Worm (Caenorhabditis elegans) whole organism, L2 larva: ENCODE measurements around the gene R13H4.6.

ENCODE experiments used
- C34F6.9 ChIP-seq: fragments of 150-350 bp; optimal IDR thresholded peaks from 2 replicates; lab custom pipeline; 2014; ENCODE audit warnings: missing biosample characterization, missing genetic modification characterization
- R02D3.7 ChIP-seq: fragments of 150-350 bp; optimal IDR thresholded peaks from 2 replicates; lab custom pipeline; 2014; ENCODE audit warnings: missing biosample characterization, missing genetic modification characterization
- Y55F3AM.14 ChIP-seq: fragments of 200-800 bp; sonication (Bioruptor generic); optimal IDR thresholded peaks from 2 replicates; lab custom pipeline; 2018; ENCODE audit warnings: mild to moderate bottlenecking, missing genetic modification characterization, missing compliant biosample characterization
- ZK546.5 ChIP-seq: sonication (generic microtip); optimal IDR thresholded peaks from 2 replicates; lab custom pipeline; 2017; ENCODE audit warnings: missing biosample characterization, missing genetic modification characterization
- ama-1 ChIP-seq: fragments of 150-350 bp; optimal IDR thresholded peaks from 2 replicates; lab custom pipeline; 2018; ENCODE audit warnings: inconsistent platforms
- blmp-1 ChIP-seq: sonication (generic microtip); optimal IDR thresholded peaks from 2 replicates; lab custom pipeline; 2017; ENCODE audit warnings: missing genetic modification characterization, mild to moderate bottlenecking, missing compliant biosample characterization, antibody characterized with exemption, moderate library complexity; ENCODE audit not compliant: insufficient read depth
- ceh-16 ChIP-seq: fragments of 150-350 bp; optimal IDR thresholded peaks from 2 replicates; lab custom pipeline; 2014; ENCODE audit warnings: missing biosample characterization, missing genetic modification characterization
- ceh-82 ChIP-seq: fragments of 150-350 bp; optimal IDR thresholded peaks from 2 replicates; lab custom pipeline; 2014; ENCODE audit warnings: missing biosample characterization, missing genetic modification characterization
- crh-2 ChIP-seq: sonication (generic microtip); optimal IDR thresholded peaks from 2 replicates; lab custom pipeline; 2017; ENCODE audit warnings: missing biosample characterization, missing genetic modification characterization
- fos-1 ChIP-seq: fragments of 150-350 bp; optimal IDR thresholded peaks from 2 replicates; lab custom pipeline; 2014; ENCODE audit warnings: missing biosample characterization, missing genetic modification characterization
- gmeb-1 ChIP-seq: fragments of 150-350 bp; optimal IDR thresholded peaks from 2 replicates; lab custom pipeline; 2014; ENCODE audit warnings: missing biosample characterization, missing genetic modification characterization
- lin-11 ChIP-seq: fragments of 150-350 bp; sonication (generic microtip); optimal IDR thresholded peaks from 2 replicates; lab custom pipeline; 2014; ENCODE audit warnings: missing biosample characterization, missing genetic modification characterization, inconsistent platforms, mixed read lengths
- lsy-2 ChIP-seq, 2 experiments: fragments of 150-350 bp in 1 of 2; sonication (generic microtip) in 1 of 2; optimal IDR thresholded peaks; 2 replicates each; lab custom pipeline; 2014 to 2017; ENCODE audit warnings: missing biosample characterization in 2 of 2, missing genetic modification characterization in 2 of 2
- mab-5 ChIP-seq: fragments of 150-350 bp; optimal IDR thresholded peaks from 2 replicates; lab custom pipeline; 2014; ENCODE audit warnings: missing biosample characterization, missing genetic modification characterization
- mbf-1 ChIP-seq: sonication (generic microtip); optimal IDR thresholded peaks from 2 replicates; lab custom pipeline; 2017; ENCODE audit warnings: missing biosample characterization, missing genetic modification characterization
- mdl-1 ChIP-seq, 2 experiments: fragments of 150-350 bp in 1 of 2; sonication (generic microtip) in 1 of 2; optimal IDR thresholded peaks; 2 replicates each; lab custom pipeline; 2017; ENCODE audit warnings: missing biosample characterization in 2 of 2, missing genetic modification characterization in 2 of 2
- nhr-10 ChIP-seq: sonication (generic microtip); optimal IDR thresholded peaks from 2 replicates; lab custom pipeline; 2017; ENCODE audit warnings: missing biosample characterization, missing genetic modification characterization
- nhr-11 ChIP-seq: fragments of 150-350 bp; optimal IDR thresholded peaks from 2 replicates; lab custom pipeline; 2014; ENCODE audit warnings: missing biosample characterization, missing genetic modification characterization
- nhr-12 ChIP-seq: fragments of 150-350 bp; optimal IDR thresholded peaks from 2 replicates; lab custom pipeline; 2014; ENCODE audit warnings: missing biosample characterization, missing genetic modification characterization
- nhr-129 ChIP-seq: fragments of 150-350 bp; optimal IDR thresholded peaks from 2 replicates; lab custom pipeline; 2014; ENCODE audit warnings: missing biosample characterization, missing genetic modification characterization
- nhr-23 ChIP-seq: fragments of 150-350 bp; optimal IDR thresholded peaks from 2 replicates; lab custom pipeline; 2014; ENCODE audit warnings: missing biosample characterization, missing genetic modification reagents, missing genetic modification characterization
- nhr-25 ChIP-seq: fragments of 150-350 bp; sonication (generic microtip); optimal IDR thresholded peaks from 3 replicates; lab custom pipeline; 2014; ENCODE audit warnings: missing biosample characterization, missing genetic modification characterization
- nhr-6 ChIP-seq: fragments of 150-350 bp; optimal IDR thresholded peaks from 2 replicates; lab custom pipeline; 2014; ENCODE audit warnings: missing biosample characterization, missing genetic modification characterization
- nhr-77 ChIP-seq: fragments of 150-350 bp; optimal IDR thresholded peaks from 2 replicates; lab custom pipeline; 2014; ENCODE audit warnings: missing biosample characterization, missing genetic modification characterization
- peb-1 ChIP-seq: fragments of 150-350 bp; optimal IDR thresholded peaks from 2 replicates; lab custom pipeline; 2014; ENCODE audit warnings: missing biosample characterization, missing genetic modification characterization
- skn-1 ChIP-seq: sonication (generic microtip); optimal IDR thresholded peaks from 2 replicates; lab custom pipeline; 2017; ENCODE audit warnings: missing biosample characterization, missing genetic modification characterization
- sma-3 ChIP-seq: sonication (generic microtip); optimal IDR thresholded peaks from 2 replicates; lab custom pipeline; 2016; ENCODE audit warnings: missing genetic modification reagents, missing genetic modification characterization, missing compliant biosample characterization
- sma-9 ChIP-seq, 2 experiments: fragments of 150-350 bp in 1 of 2; sonication (generic microtip) in 1 of 2; optimal IDR thresholded peaks; 2 replicates each; lab custom pipeline; 2014 to 2016; ENCODE audit warnings: missing genetic modification characterization in 2 of 2, mild to moderate bottlenecking in 1 of 2, missing biosample characterization in 1 of 2, missing compliant biosample characterization in 1 of 2, missing genetic modification reagents in 1 of 2, moderate library complexity in 1 of 2
- snpc-4 ChIP-seq: fragments of 150-350 bp; optimal IDR thresholded peaks from 2 replicates; lab custom pipeline; 2014; ENCODE audit warnings: missing biosample characterization, missing genetic modification characterization
- unc-55 ChIP-seq: fragments of 150-350 bp; sonication (generic microtip); optimal IDR thresholded peaks from 3 replicates; lab custom pipeline; 2014; ENCODE audit warnings: missing biosample characterization, missing genetic modification reagents, missing genetic modification characterization
- unc-62 ChIP-seq: fragments of 150-350 bp; optimal IDR thresholded peaks from 2 replicates; lab custom pipeline; 2014; ENCODE audit warnings: missing biosample characterization, missing genetic modification reagents, missing genetic modification characterization
- ztf-1 ChIP-seq: fragments of 200-800 bp; sonication (Bioruptor generic); conservative IDR thresholded peaks from 2 replicates; pipeline ENCODE4 v1.3.6; 2022; ENCODE audit warnings: missing genetic modification characterization, missing compliant biosample characterization
- ztf-11 ChIP-seq: sonication (generic microtip); optimal IDR thresholded peaks from 2 replicates; lab custom pipeline; 2017; ENCODE audit warnings: missing biosample characterization, missing genetic modification characterization

The R13H4.6 gene

ce11 chrV:11891143-11891862, 28.4 kb downstream of the R13H4.6 start, which contains the start of the genes sodh-2 and srx-76:
Gene sodh-2 (minus strand): TSS chrV:11891243.
Gene srx-76 (plus strand): TSS chrV:11891812.
- TF ChIP-seq snpc-4 (no peak), nhr-12 (tag; lab: Kevin White, UChicago) (no peak), ztf-1 (GFP tag; lab: Robert Waterston, UW) (no peak), unc-55 (GFP tag; lab: Kevin White, UChicago) (no peak), mdl-1 (tag; optimal IDR thresholded peaks at IDR 0.05; lab: Kevin White, UChicago) (no peak), blmp-1 (tag; lab: Kevin White, UChicago) (no peak), peb-1 (tag; lab: Kevin White, UChicago) (no peak), nhr-25 (tag; lab: Kevin White, UChicago) (no peak), lin-11 (tag; lab: Kevin White, UChicago) (no peak), gmeb-1 (tag; lab: Kevin White, UChicago) (no peak), R02D3.7 (tag; lab: Kevin White, UChicago) (no peak), ZK546.5 (no peak)

ce11 chrV:11893975-11894374, 31.1 kb downstream of the R13H4.6 start, which contains the start of gene K12G11.6:
Gene K12G11.6 (plus strand): TSS chrV:11894331.
- no peak for TF ChIP-seq nhr-77 (tag; lab: Kevin White, UChicago)
- TF ChIP-seq snpc-4 = no peak
- no peak for TF ChIP-seq C34F6.9 (tag; lab: Kevin White, UChicago)
- TF ChIP-seq blmp-1 (tag; lab: Kevin White, UChicago) = no peak
- no peak for TF ChIP-seq nhr-10
- no peak for TF ChIP-seq mdl-1 (tag; optimal IDR thresholded peaks at IDR 0.05; lab: Kevin White, UChicago)
- no peak for TF ChIP-seq mab-5 (tag; lab: Kevin White, UChicago)
- TF ChIP-seq mbf-1 = no peak

ce11 chrV:11896322-11896898, 33.5 kb downstream of the R13H4.6 start:
- TF ChIP-seq nhr-77 (tag; lab: Kevin White, UChicago) (no peak), ztf-11 (no peak), sma-3 (GFP tag; lab: Kevin White, UChicago) (no peak), nhr-12 (tag; lab: Kevin White, UChicago) (no peak), nhr-11 (tag; lab: Kevin White, UChicago) (no peak), sma-9 (GFP tag; optimal IDR thresholded peaks at IDR 0.05; lab: Kevin White, UChicago) (peak; percentile 12), sma-9 (tag; optimal IDR thresholded peaks at IDR 0.05; lab: Kevin White, UChicago) (no peak), mab-5 (tag; lab: Kevin White, UChicago) (no peak), ceh-82 (tag; lab: Kevin White, UChicago) (no peak), lin-11 (tag; lab: Kevin White, UChicago) (no peak), ZK546.5 (no peak), nhr-25 (tag; lab: Kevin White, UChicago) (peak; percentile 55), lsy-2 (tag; optimal IDR thresholded peaks at IDR 0.05; lab: Kevin White, UChicago) (peak in 1 of 2 experiments; percentile 25), gmeb-1 (tag; lab: Kevin White, UChicago) (peak; percentile 54), C34F6.9 (tag; lab: Kevin White, UChicago) (peak; percentile 5), fos-1 (peak; percentile 44), ceh-16 (tag; lab: Kevin White, UChicago) (no peak), nhr-129 (tag; lab: Kevin White, UChicago) (peak; percentile 53), unc-62 (GFP tag; lab: Kevin White, UChicago) (no peak), crh-2 (peak; percentile 39), ama-1 (lab: Kevin White, UChicago) (no peak)

ce11 chrV:11897604-11898003, 34.7 kb downstream of the R13H4.6 start:
- TF ChIP-seq Y55F3AM.14 (GFP tag; lab: Kevin White, UChicago) (no peak), lsy-2 (tag; optimal IDR thresholded peaks at IDR 0.05; lab: Kevin White, UChicago) (no peak), ztf-1 (GFP tag; lab: Robert Waterston, UW) (no peak), peb-1 (tag; lab: Kevin White, UChicago) (no peak), mbf-1 (no peak), nhr-6 (tag; lab: Kevin White, UChicago) (no peak), nhr-23 (tag; lab: Kevin White, UChicago) (no peak), unc-62 (GFP tag; lab: Kevin White, UChicago) (no peak), blmp-1 (tag; lab: Kevin White, UChicago) (no peak), mab-5 (tag; lab: Kevin White, UChicago) (no peak), sma-9 (GFP tag; optimal IDR thresholded peaks at IDR 0.05; lab: Kevin White, UChicago) (no peak), sma-9 (tag; optimal IDR thresholded peaks at IDR 0.05; lab: Kevin White, UChicago) (no peak), C34F6.9 (tag; lab: Kevin White, UChicago) (no peak), skn-1 (no peak)
- TF ChIP-seq, all 48 proteins: peak for 0
